Fruit fly (Drosophila melanogaster) whole organism, embryonic: Measurements from ENCODE around the gene mRpS11.

Experiments
- Adf1 ChIP-seq: fragments of 200-800 bp; sonication (Bioruptor generic); IDR thresholded peaks from 2 replicates; pipeline ENCODE4 v1.3.6; 2022; ENCODE audit warnings: missing biosample characterization, missing genetic modification characterization
- CG10565 ChIP-seq: fragments of 200-800 bp; sonication (Bioruptor generic); optimal IDR thresholded peaks from 3 replicates; lab custom pipeline; 2016; ENCODE audit warnings: missing biosample characterization, mild to moderate bottlenecking, missing genetic modification characterization
- CG10959 ChIP-seq: fragments of 200-800 bp; sonication (Bioruptor generic); IDR thresholded peaks from 2 replicates; pipeline ENCODE4 v1.3.6; 2022; ENCODE audit warnings: missing biosample characterization, missing genetic modification characterization
- CG11696 ChIP-seq: fragments of 200-800 bp; sonication (Bioruptor generic); IDR thresholded peaks from 2 replicates; pipeline ENCODE4 v1.3.6; 2022; ENCODE audit warnings: missing biosample characterization, missing genetic modification characterization
- CG12219 ChIP-seq: fragments of 200-800 bp; sonication (Bioruptor generic); optimal IDR thresholded peaks from 3 replicates; lab custom pipeline; 2018; ENCODE audit warnings: missing biosample characterization, mild to moderate bottlenecking, missing genetic modification characterization
- CG14050 ChIP-seq: fragments of 200-800 bp; sonication (Bioruptor generic); IDR thresholded peaks from 3 replicates; pipeline ENCODE4 v1.3.6; 2022; ENCODE audit warnings: missing biosample characterization, missing genetic modification characterization
- CG14860 ChIP-seq: fragments of 200-800 bp; sonication (Bioruptor generic); IDR thresholded peaks from 3 replicates; pipeline ENCODE4 v1.3.6; 2022; ENCODE audit warnings: missing biosample characterization, missing genetic modification characterization; ENCODE audit not compliant: partially characterized antibody
- CG1602 ChIP-seq: fragments of 200-800 bp; sonication (Bioruptor generic); optimal IDR thresholded peaks from 3 replicates; lab custom pipeline; 2016; ENCODE audit warnings: missing biosample characterization, missing genetic modification characterization
- CG2120 ChIP-seq: fragments of 200-800 bp; sonication (Bioruptor generic); optimal IDR thresholded peaks from 3 replicates; lab custom pipeline; 2016; ENCODE audit warnings: missing biosample characterization, missing genetic modification characterization
- CG31224 ChIP-seq: fragments of 200-800 bp; sonication (Bioruptor generic); IDR thresholded peaks from 2 replicates; pipeline ENCODE4 v1.3.6; 2022; ENCODE audit warnings: missing biosample characterization, missing genetic modification characterization
- CG32532 ChIP-seq: fragments of 200-800 bp; sonication (Bioruptor generic); IDR thresholded peaks from 2 replicates; pipeline ENCODE4 v1.3.6; 2022; ENCODE audit warnings: missing biosample characterization, missing genetic modification characterization
- CG32767 ChIP-seq: fragments of 200-800 bp; sonication (Bioruptor generic); IDR thresholded peaks from 2 replicates; pipeline ENCODE4 v1.3.6; 2022; ENCODE audit warnings: missing biosample characterization, missing genetic modification characterization
- CG42726 ChIP-seq: fragments of 200-800 bp; sonication (Bioruptor generic); IDR thresholded peaks from 2 replicates; pipeline ENCODE4 v1.3.6; 2022; ENCODE audit warnings: missing biosample characterization, missing genetic modification characterization; ENCODE audit not compliant: partially characterized antibody
- CG4820 ChIP-seq: fragments of 200-800 bp; sonication (Bioruptor generic); optimal IDR thresholded peaks from 3 replicates; lab custom pipeline; 2016; ENCODE audit warnings: missing biosample characterization, missing genetic modification characterization
- CG6254 ChIP-seq: fragments of 200-800 bp; sonication (Bioruptor generic); optimal IDR thresholded peaks from 3 replicates; lab custom pipeline; 2017; ENCODE audit warnings: mild to moderate bottlenecking, missing biosample characterization, missing genetic modification reagents, missing genetic modification characterization
- CG6683 ChIP-seq: fragments of 200-800 bp; sonication (Bioruptor generic); optimal IDR thresholded peaks from 2 replicates; lab custom pipeline; 2017; ENCODE audit warnings: missing biosample characterization, mild to moderate bottlenecking, missing genetic modification characterization, missing genetic modification reagents
- CG7372 ChIP-seq: fragments of 200-800 bp; sonication (Bioruptor generic); IDR thresholded peaks from 2 replicates; pipeline ENCODE4 v1.3.6; 2022; ENCODE audit warnings: missing biosample characterization, missing genetic modification characterization
- CG7963 ChIP-seq: fragments of 200-800 bp; sonication (Bioruptor generic); IDR thresholded peaks from 3 replicates; pipeline ENCODE4 v1.3.6; 2022; ENCODE audit warnings: missing biosample characterization, missing genetic modification characterization; ENCODE audit not compliant: partially characterized antibody
- Ets97D ChIP-seq: fragments of 200-800 bp; sonication (Bioruptor generic); optimal IDR thresholded peaks from 3 replicates; lab custom pipeline; 2016; ENCODE audit warnings: missing biosample characterization, missing genetic modification characterization
- HLH4C ChIP-seq: fragments of 200-800 bp; sonication (Bioruptor generic); IDR thresholded peaks from 3 replicates; pipeline ENCODE4 v1.3.6; 2022; ENCODE audit warnings: missing biosample characterization, missing genetic modification characterization; ENCODE audit not compliant: partially characterized antibody
- HLHmδ ChIP-seq: fragments of 200-800 bp; sonication (Bioruptor generic); optimal IDR thresholded peaks from 2 replicates; lab custom pipeline; 2018; ENCODE audit warnings: missing biosample characterization, mild to moderate bottlenecking, missing genetic modification characterization, moderate library complexity
- Med ChIP-seq: fragments of 200-800 bp; sonication (Bioruptor generic); peaks from one replicate; lab custom pipeline; 2016; ENCODE audit warnings: missing biosample characterization, missing genetic modification characterization, mild to moderate bottlenecking, inconsistent platforms, moderate library complexity
- Nf-YA ChIP-seq: fragments of 200-800 bp; sonication (Bioruptor generic); IDR thresholded peaks from 2 replicates; pipeline ENCODE4 v1.3.6; 2022; ENCODE audit warnings: missing biosample characterization, missing genetic modification characterization
- al ChIP-seq: fragments of 200-800 bp; sonication (Bioruptor generic); IDR thresholded peaks from 2 replicates; pipeline ENCODE4 v1.3.6; 2022; ENCODE audit warnings: missing biosample characterization, missing genetic modification characterization
- cg ChIP-seq: fragments of 200-800 bp; sonication (Bioruptor generic); optimal IDR thresholded peaks from 3 replicates; lab custom pipeline; 2019; ENCODE audit warnings: missing biosample characterization, mild to moderate bottlenecking, missing genetic modification characterization, moderate library complexity
- chinmo ChIP-seq: fragments of 200-800 bp; sonication (Bioruptor generic); IDR thresholded peaks from 4 replicates; pipeline ENCODE4 v1.3.6; 2022; ENCODE audit warnings: missing biosample characterization, missing genetic modification characterization; ENCODE audit not compliant: partially characterized antibody
- crol ChIP-seq: fragments of 200-800 bp; sonication (Bioruptor generic); IDR thresholded peaks from 2 replicates; pipeline ENCODE4 v1.3.6; 2022; ENCODE audit warnings: missing biosample characterization, missing genetic modification characterization
- dpn ChIP-seq, 2 experiments: fragments of 200-800 bp; sonication (Bioruptor generic); optimal IDR thresholded peaks; 3 replicates each; lab custom pipeline; 2016; ENCODE audit warnings: missing biosample characterization in 2 of 2, missing genetic modification characterization in 2 of 2
- ham ChIP-seq: fragments of 200-800 bp; sonication (Bioruptor generic); IDR thresholded peaks from 2 replicates; pipeline ENCODE4 v1.3.6; 2022; ENCODE audit warnings: missing biosample characterization, missing genetic modification characterization
- hbn ChIP-seq: fragments of 200-800 bp; sonication (Bioruptor generic); IDR thresholded peaks from 2 replicates; pipeline ENCODE4 v1.3.6; 2022; ENCODE audit warnings: missing biosample characterization, missing genetic modification characterization; ENCODE audit not compliant: partially characterized antibody
- her ChIP-seq: fragments of 200-800 bp; sonication (Bioruptor generic); optimal IDR thresholded peaks from 2 replicates; lab custom pipeline; 2016; ENCODE audit warnings: missing biosample characterization, missing genetic modification characterization
- luna ChIP-seq: fragments of 200-800 bp; sonication (Bioruptor generic); optimal IDR thresholded peaks from 2 replicates; lab custom pipeline; 2016; ENCODE audit warnings: missing biosample characterization, missing genetic modification characterization
- maf-S ChIP-seq: fragments of 200-800 bp; sonication (Bioruptor generic); optimal IDR thresholded peaks from 2 replicates; lab custom pipeline; 2016; ENCODE audit warnings: missing biosample characterization, missing genetic modification characterization
- mld ChIP-seq: fragments of 200-800 bp; sonication (Bioruptor generic); IDR thresholded peaks from 3 replicates; pipeline ENCODE4 v1.3.6; 2022; ENCODE audit warnings: missing biosample characterization, missing genetic modification characterization; ENCODE audit not compliant: partially characterized antibody
- pros ChIP-seq: fragments of 200-800 bp; sonication (Bioruptor generic); optimal IDR thresholded peaks from 3 replicates; lab custom pipeline; 2019; ENCODE audit warnings: missing biosample characterization, mild to moderate bottlenecking, missing genetic modification characterization, moderate library complexity
- run ChIP-seq: fragments of 200-800 bp; sonication (Bioruptor generic); optimal IDR thresholded peaks from 3 replicates; lab custom pipeline; 2018; ENCODE audit warnings: missing biosample characterization, mild to moderate bottlenecking, missing genetic modification characterization
- shn ChIP-seq: fragments of 200-800 bp; sonication (Bioruptor generic); optimal IDR thresholded peaks from 3 replicates; lab custom pipeline; 2016; ENCODE audit warnings: missing biosample characterization, missing genetic modification characterization
- sna ChIP-seq: fragments of 200-800 bp; sonication (Bioruptor generic); IDR thresholded peaks from 2 replicates; pipeline ENCODE4 v1.3.6; 2022; ENCODE audit warnings: missing biosample characterization, missing genetic modification characterization; ENCODE audit not compliant: partially characterized antibody
- stwl ChIP-seq: fragments of 200-800 bp; sonication (Bioruptor generic); optimal IDR thresholded peaks from 3 replicates; lab custom pipeline; 2018; ENCODE audit warnings: missing biosample characterization, mild to moderate bottlenecking, missing genetic modification characterization, moderate library complexity
- zfh2 ChIP-seq: fragments of 200-800 bp; sonication (Bioruptor generic); optimal IDR thresholded peaks from 2 replicates; lab custom pipeline; 2016; ENCODE audit warnings: missing biosample characterization, missing genetic modification characterization

Gene mRpS11

dm6 chr3R:17053415-17054177 is 18.9 kb upstream of the mRpS11 start, which contains the start of gene Dad (continued):
- TF ChIP-seq dpn (GFP tag; optimal IDR thresholded peaks at IDR 0.05; lab: Kevin White, UChicago) (no peak), CG7372 (GFP tag; lab: Robert Waterston, UW) (no peak), CG31224 (GFP tag; lab: Robert Waterston, UW) (no peak), CG32532 (peak; percentile 31; the same call in 1 of the 2 replicates), CG6254 (GFP tag; lab: Kevin White, UChicago) (peak; percentile 10), CG1602 (no peak), mld (no peak), HLHmδ (GFP tag; lab: Kevin White, UChicago) (peak; percentile 78), CG32767 (peak; percentile 23; the same call in 1 of the 2 replicates), CG10565 (GFP tag; lab: Kevin White, UChicago) (no peak), CG14860 (GFP tag; lab: Robert Waterston, UW) (no peak), CG42726 (GFP tag; lab: Robert Waterston, UW) (no peak), CG12219 (peak; percentile 11), Ets97D (GFP tag; lab: Kevin White, UChicago) (peak; percentile 5), crol (GFP tag; lab: Robert Waterston, UW) (no peak; the same call in 1 of the 2 replicates), Med (GFP tag; lab: Kevin White, UChicago) (peak; percentile 77), luna (GFP tag; lab: Kevin White, UChicago) (no peak), pros (peak; percentile 58), CG11696 (GFP tag; lab: Robert Waterston, UW) (no peak), her (GFP tag; lab: Kevin White, UChicago) (peak; percentile 24), hbn (GFP tag; lab: Robert Waterston, UW) (peak; percentile 16; the same call in 1 of the 2 replicates), zfh2 (GFP tag; lab: Kevin White, UChicago) (no peak), Nf-YA (GFP tag; lab: Robert Waterston, UW) (no peak)

- TF ChIP-seq chinmo (GFP tag; lab: Robert Waterston, UW) (0 out of 4 replicates have a peak, but pooled peaks have one; percentile 64), CG4820 (GFP tag; lab: Kevin White, UChicago) (no peak), CG10959 (GFP tag; lab: Robert Waterston, UW) (no peak), ham (GFP tag; lab: Robert Waterston, UW) (no peak), stwl (no peak), HLH4C (GFP tag; lab: Robert Waterston, UW) (0 out of 3 replicates have a peak, but pooled peaks have one; percentile 3), CG2120 (GFP tag; lab: Kevin White, UChicago) (peak; percentile 20), CG6683 (GFP tag; lab: Kevin White, UChicago) (no peak), run (tag; lab: Kevin White, UChicago) (no peak), maf-S (GFP tag; lab: Kevin White, UChicago) (no peak), Adf1 (GFP tag; lab: Robert Waterston, UW) (peak; percentile 67), CG14050 (GFP tag; lab: Robert Waterston, UW) (no peak), Med (GFP tag; lab: Kevin White, UChicago) (peak; percentile 38), al (GFP tag; lab: Robert Waterston, UW) (no peak), CG7963 (GFP tag; lab: Robert Waterston, UW) (0 out of 3 replicates have a peak, but pooled peaks have one; percentile 14), shn (GFP tag; lab: Kevin White, UChicago) (no peak), cg (GFP tag; lab: Kevin White, UChicago) (peak; percentile 55), sna (no peak)
Observed at dm6 chr3R:17054528-17054927, 18.0 kb upstream of the mRpS11 start.
